Worm (Caenorhabditis elegans) whole organism, L1 larva: ENCODE results near the gene golg-4.

Source experiments
- ama-1 ChIP-seq: fragments of 150-350 bp; optimal IDR thresholded peaks from 2 replicates; lab custom pipeline; 2014
- dpl-1 ChIP-seq, 3 experiments: fragments of 150-350 bp in 2 of 3; sonication (generic microtip) in 1 of 3; optimal IDR thresholded peaks; 2 replicates each; lab custom pipeline; 2014 to 2017; ENCODE audit warnings: missing biosample characterization in 3 of 3, missing genetic modification characterization in 3 of 3, missing genetic modification reagents in 3 of 3
- efl-1 ChIP-seq, 4 experiments: fragments of 150-350 bp; optimal IDR thresholded peaks in 3 of 4; peaks in 1 of 4; 1 replicate in 1 of 4; 2 replicates in 3 of 4; lab custom pipeline; 2014; ENCODE audit warnings: missing biosample characterization in 2 of 4, missing genetic modification characterization in 2 of 4, missing genetic modification reagents in 2 of 4
- elt-2 ChIP-seq: sonication (generic microtip); optimal IDR thresholded peaks from 2 replicates; lab custom pipeline; 2016; ENCODE audit warnings: missing genetic modification characterization, mild to moderate bottlenecking, inconsistent platforms, missing compliant biosample characterization, missing genetic modification reagents
- hlh-17 ChIP-seq: fragments of 200-800 bp; sonication (Bioruptor generic); optimal IDR thresholded peaks from 2 replicates; lab custom pipeline; 2018; ENCODE audit warnings: missing genetic modification characterization, mild to moderate bottlenecking, missing compliant biosample characterization, moderate library complexity, borderline replicate concordance
- hlh-4 ChIP-seq: sonication (generic microtip); optimal IDR thresholded peaks from 2 replicates; lab custom pipeline; 2016; ENCODE audit warnings: mild to moderate bottlenecking, missing genetic modification characterization, missing compliant biosample characterization
- mef-2 ChIP-seq: fragments of 150-350 bp; optimal IDR thresholded peaks from 2 replicates; lab custom pipeline; 2014; ENCODE audit warnings: missing biosample characterization, missing genetic modification characterization
- nhr-237 ChIP-seq: fragments of 150-350 bp; optimal IDR thresholded peaks from 2 replicates; lab custom pipeline; 2014; ENCODE audit warnings: missing biosample characterization, missing genetic modification characterization
- pqm-1 ChIP-seq: sonication (generic microtip); optimal IDR thresholded peaks from 3 replicates; lab custom pipeline; 2017; ENCODE audit warnings: missing biosample characterization, missing genetic modification characterization
- skn-1 ChIP-seq: fragments of 150-350 bp; optimal IDR thresholded peaks from 2 replicates; lab custom pipeline; 2014; ENCODE audit warnings: missing biosample characterization, missing genetic modification characterization
- snu-23 ChIP-seq: sonication (generic microtip); optimal IDR thresholded peaks from 2 replicates; lab custom pipeline; 2016; ENCODE audit warnings: missing genetic modification characterization, missing compliant biosample characterization
- unc-62 ChIP-seq: fragments of 150-350 bp; optimal IDR thresholded peaks from 2 replicates; lab custom pipeline; 2014; ENCODE audit warnings: missing biosample characterization, missing genetic modification reagents, missing genetic modification characterization
- ztf-11 ChIP-seq, 2 experiments: sonication (generic microtip); optimal IDR thresholded peaks; 2 replicates each; lab custom pipeline; 2016 to 2017; ENCODE audit warnings: missing genetic modification characterization in 2 of 2, missing biosample characterization in 1 of 2, missing compliant biosample characterization in 1 of 2

ce11 chrIII:3430667-3431066 is 25.3 kb downstream of the golg-4 start:
- TF ChIP-seq unc-62 (GFP tag; lab: Kevin White, UChicago) (no peak), efl-1 (optimal IDR thresholded peaks at IDR 0.05; lab: Kevin White, UChicago) (no peak), efl-1 (GFP tag; optimal IDR thresholded peaks at IDR 0.05 in 1 of 2; lab: Kevin White, UChicago) (no peak), ama-1 (lab: Kevin White, UChicago) (no peak), hlh-17 (no peak), nhr-237 (tag; lab: Kevin White, UChicago) (no peak), elt-2 (tag; lab: Kevin White, UChicago) (no peak), skn-1 (tag; lab: Kevin White, UChicago) (no peak), ztf-11 (tag; optimal IDR thresholded peaks at IDR 0.05; lab: Kevin White, UChicago) (no peak), mef-2 (tag; lab: Kevin White, UChicago) (no peak), snu-23 (GFP tag; lab: Kevin White, UChicago) (no peak), dpl-1 (GFP tag; optimal IDR thresholded peaks at IDR 0.05; lab: Kevin White, UChicago) (no peak), pqm-1 (tag; lab: Kevin White, UChicago) (no peak), hlh-4 (tag; lab: Kevin White, UChicago) (no peak)
